Worm (Caenorhabditis elegans) whole organism, L4/young adult: ENCODE measurements around the gene F49C5.3.

Experiments used
- W03F9.2 ChIP-seq: fragments of 150-350 bp; optimal IDR thresholded peaks from 2 replicates; lab custom pipeline; 2014; ENCODE audit warnings: missing biosample characterization, missing genetic modification characterization
- him-1 ChIP-seq: sonication (generic microtip); optimal IDR thresholded peaks from 2 replicates; lab custom pipeline; 2016; ENCODE audit warnings: missing genotype, missing genetic modification reagents, missing genetic modification characterization, missing compliant biosample characterization

DNA sequence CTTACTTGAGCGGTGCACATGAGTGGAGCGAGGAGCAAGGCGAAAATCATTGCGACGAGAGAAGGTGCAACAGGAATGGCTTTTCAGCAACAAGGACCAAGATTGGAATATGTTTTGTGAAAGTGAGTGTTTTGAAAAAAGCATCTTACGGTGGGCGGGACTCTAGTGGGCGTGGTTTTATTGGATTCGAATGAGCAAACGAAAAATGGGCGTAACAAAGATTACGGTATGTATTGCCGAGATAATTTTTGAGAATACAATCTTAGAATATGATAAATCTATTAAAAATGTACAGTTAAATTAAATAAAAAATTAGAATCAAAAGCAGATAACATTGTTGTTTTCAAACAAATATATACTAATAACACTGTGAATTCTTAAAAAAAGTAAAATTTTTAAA lies 23.9 kb downstream of the F49C5.3 start, which contains the start of gene F49C5.12:
- TF ChIP-seq him-1 (tag; lab: Kevin White, UChicago) (no peak), W03F9.2 (no peak)
